Fruit fly (Drosophila melanogaster): ENCODE results near the gene CG46383.
A peak's percentile ranks its signal among the peaks of the same experiment; 100 is the strongest.

CG46383 gene

DNA sequence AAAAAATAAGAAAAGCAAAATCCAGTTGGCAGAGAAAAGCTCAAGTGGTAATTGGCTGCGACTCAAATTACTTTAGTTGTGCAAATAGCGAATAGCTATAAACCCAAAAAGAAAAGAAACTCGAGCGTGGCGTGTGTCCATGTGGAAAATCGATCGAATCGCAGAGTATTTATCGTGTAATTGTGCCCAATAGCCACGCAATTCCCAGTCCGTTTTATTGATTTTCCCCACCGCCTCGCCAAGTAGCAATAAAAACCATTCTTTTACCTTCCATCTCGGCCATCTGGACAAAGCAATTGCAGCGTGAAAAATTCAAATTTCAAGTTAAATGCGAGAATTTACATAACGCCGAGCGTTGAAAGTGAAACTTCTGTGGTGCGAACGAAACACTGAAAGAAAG lies 15.2 kb downstream of the CG46383 start:
- TF ChIP-seq Xrp1 (GFP tag; IDR thresholded peaks at IDR 0.05) (no peak), dysf (GFP tag; IDR thresholded peaks at IDR 0.05) (no peak), CG17912 (GFP tag; optimal IDR thresholded peaks at IDR 0.05) (no peak), B-H1 (GFP tag; IDR thresholded peaks at IDR 0.05) (no peak), onecut (GFP tag; IDR thresholded peaks at IDR 0.05) (peak; percentile 90)

DNA sequence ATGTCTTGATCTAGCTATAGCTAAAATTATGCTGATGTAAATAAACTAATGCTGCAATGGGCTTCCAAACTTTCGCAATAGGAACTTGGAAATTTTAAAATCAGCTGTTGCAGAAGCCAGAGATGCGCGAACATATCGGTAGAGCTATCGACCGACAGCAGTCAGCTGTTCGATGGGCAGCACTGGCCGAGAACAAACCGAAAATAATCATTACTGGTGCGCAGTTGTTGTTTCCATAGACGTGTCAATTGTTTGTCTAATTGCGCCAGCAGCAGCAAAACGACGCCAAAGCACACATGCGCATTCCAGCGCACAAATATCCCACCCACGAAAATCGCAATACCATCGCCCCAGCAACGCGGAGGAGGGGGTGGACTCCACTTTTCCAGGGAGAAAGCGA lies 15.8 kb downstream of the CG46383 start, which contains the start of gene Sap47:
Sap47 (plus strand) TSS at position 149 of the 400 bp plus-strand sequence.
- TF ChIP-seq CG12769 (tag; optimal IDR thresholded peaks at IDR 0.05) (peak; percentile 57), CG3065 (GFP tag; optimal IDR thresholded peaks at IDR 0.05) (no peak), Six4 (GFP tag; optimal IDR thresholded peaks at IDR 0.05) (no peak), CG11247 (GFP tag; IDR thresholded peaks at IDR 0.05) (no peak), crp (GFP tag; optimal IDR thresholded peaks at IDR 0.05) (peak; percentile 92 to 100), CG11456 (GFP tag; IDR thresholded peaks at IDR 0.05) (no peak), Dip2 (GFP tag; IDR thresholded peaks at IDR 0.05) (no peak), Atf6 (GFP tag; IDR thresholded peaks at IDR 0.05) (0 out of 2 replicates have a peak, but pooled peaks have one; percentile 9), CG9727 (GFP tag; optimal IDR thresholded peaks at IDR 0.05) (no peak), zen2 (GFP tag; IDR thresholded peaks at IDR 0.05; ENCODE audit: partially characterized antibody) (peak; percentile 79), sens-2 (GFP tag; IDR thresholded peaks at IDR 0.05) (no peak), pita (GFP tag; optimal IDR thresholded peaks at IDR 0.05) (no peak), gem (tag; optimal IDR thresholded peaks at IDR 0.05) (no peak), HLH54F (GFP tag; optimal IDR thresholded peaks at IDR 0.05) (no peak), bab2 (GFP tag; optimal IDR thresholded peaks at IDR 0.05) (no peak), CG7987 (GFP tag; optimal IDR thresholded peaks at IDR 0.05) (no peak), Sox100B (GFP tag; optimal IDR thresholded peaks at IDR 0.05) (no peak), row (GFP tag; IDR thresholded peaks at IDR 0.05) (peak; percentile 54; the same call in 2 of the 3 replicates), fu2 (GFP tag; optimal IDR thresholded peaks at IDR 0.05) (no peak), Xrp1 (GFP tag; IDR thresholded peaks at IDR 0.05) (no peak; the same call in 1 of the 2 replicates), Sox102F (GFP tag; optimal IDR thresholded peaks at IDR 0.05) (no peak), luna (GFP tag; optimal IDR thresholded peaks at IDR 0.05) (no peak), CG1603 (tag; optimal IDR thresholded peaks at IDR 0.05) (peak; percentile 53), Stat92E (GFP tag; optimal IDR thresholded peaks at IDR 0.05) (no peak), tup (GFP tag; optimal IDR thresholded peaks at IDR 0.05) (no peak), tap (tag; optimal IDR thresholded peaks at IDR 0.05) (no peak), cas (GFP tag; IDR thresholded peaks at IDR 0.05) (no peak), Blimp-1 (GFP tag; optimal IDR thresholded peaks at IDR 0.05) (no peak), CG6689 (GFP tag; IDR thresholded peaks at IDR 0.05) (no peak), z (GFP tag; IDR thresholded peaks at IDR 0.05) (no peak), Oaz (GFP tag; IDR thresholded peaks at IDR 0.05) (no peak), nau (GFP tag; optimal IDR thresholded peaks at IDR 0.05) (no peak), CG2199 (GFP tag; IDR thresholded peaks at IDR 0.05) (0 out of 3 replicates have a peak, but pooled peaks have one; percentile 11), CG8478 (optimal IDR thresholded peaks at IDR 0.05) (no peak), Drgx (GFP tag; IDR thresholded peaks at IDR 0.05) (no peak), da (GFP tag; optimal IDR thresholded peaks at IDR 0.05) (no peak), CG1024 (GFP tag; IDR thresholded peaks at IDR 0.05) (no peak), ato (GFP tag; IDR thresholded peaks at IDR 0.05; ENCODE audit: partially characterized antibody) (peak; percentile 80), CG14014 (GFP tag; IDR thresholded peaks at IDR 0.05) (peak; percentile 22; the same call in 1 of the 2 replicates), CG11560 (tag; IDR thresholded peaks at IDR 0.05) (no peak), klu (GFP tag; IDR thresholded peaks at IDR 0.05) (no peak), CG14965 (GFP tag; optimal IDR thresholded peaks at IDR 0.05; ENCODE audit: borderline replicate concordance) (no peak), sug (tag; optimal IDR thresholded peaks at IDR 0.05) (peak; percentile 31), CG16779 (GFP tag; IDR thresholded peaks at IDR 0.05) (no peak; the same call in 1 of the 2 replicates), Aef1 (GFP tag; IDR thresholded peaks at IDR 0.05) (peak; percentile 37; the same call in 1 of the 3 replicates), sna (GFP tag; IDR thresholded peaks at IDR 0.05; ENCODE audit: partially characterized antibody) (peak; percentile 71)

Data from whole organism, embryonic.